Worm (Caenorhabditis elegans): Measurements from ENCODE around the gene srd-12.

DNA sequence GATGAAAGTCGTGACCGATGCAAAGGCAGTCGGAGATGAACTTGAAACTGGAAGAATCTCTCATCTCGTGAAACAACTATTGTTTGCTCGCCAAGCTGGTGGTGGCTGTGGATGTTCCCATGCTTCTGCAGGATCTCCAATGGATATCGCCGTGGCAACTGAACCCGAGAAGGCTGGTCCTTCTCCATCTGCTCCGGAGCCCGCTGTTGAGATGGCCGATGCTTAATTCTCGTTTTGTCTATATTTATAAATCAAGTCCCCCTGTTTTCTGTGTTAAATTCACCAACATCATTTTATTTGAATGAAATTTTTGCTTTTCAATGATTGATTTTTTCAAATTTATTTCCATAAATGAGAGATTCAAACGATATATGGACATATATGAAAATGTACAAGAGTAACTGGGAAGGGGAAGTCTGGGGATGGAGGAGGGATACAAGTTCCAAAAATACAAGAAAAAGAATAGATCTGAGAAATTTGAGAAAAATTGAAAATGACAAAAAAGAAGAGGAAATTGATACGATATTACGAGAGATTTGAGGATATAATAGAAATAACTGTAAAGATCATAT, 20.8 kb upstream of the srd-12 start:
- TF ChIP-seq sox-4 (tag; optimal IDR thresholded peaks at IDR 0.05) (no peak), tbx-2 (tag; optimal IDR thresholded peaks at IDR 0.05) (no peak), ceh-9 (tag; optimal IDR thresholded peaks at IDR 0.05) (no peak), ama-1 (optimal IDR thresholded peaks at IDR 0.05) (no peak), lin-11 (tag; optimal IDR thresholded peaks at IDR 0.05) (no peak), fkh-10 (GFP tag; optimal IDR thresholded peaks at IDR 0.05) (no peak)
